Fruit fly (Drosophila melanogaster): Measurements from ENCODE around the gene ZC3H3.
A peak's percentile ranks its signal among the peaks of the same experiment; 100 is the strongest.

The ZC3H3 gene

DNA sequence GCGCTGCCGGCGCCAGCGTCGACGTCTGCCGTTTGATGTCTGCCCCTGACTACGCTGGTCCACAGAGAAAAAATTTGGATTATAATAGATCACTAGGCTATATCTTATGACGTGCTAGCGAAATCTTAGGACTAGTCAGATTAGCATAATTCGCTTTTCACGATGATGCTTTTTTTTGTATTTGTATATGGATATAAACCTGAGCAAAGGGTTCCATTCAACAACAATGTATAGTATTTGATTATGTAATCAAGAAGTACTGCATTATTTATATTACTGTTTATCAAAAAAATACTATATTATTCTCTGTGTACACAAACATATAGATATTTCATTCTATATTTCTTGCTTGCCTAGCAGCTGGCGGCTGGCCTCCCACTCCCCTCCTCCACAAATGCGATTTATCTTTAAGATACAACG is 37.6 kb upstream of the ZC3H3 start (continued):
- TF ChIP-seq CG31388 (GFP tag; optimal IDR thresholded peaks at IDR 0.05) (peak; percentile 42), CG3847 (GFP tag; IDR thresholded peaks at IDR 0.05) (peak; percentile 90), dati (GFP tag; IDR thresholded peaks at IDR 0.05) (no peak), CG7271 (tag; optimal IDR thresholded peaks at IDR 0.05) (peak; percentile 22), z (GFP tag; IDR thresholded peaks at IDR 0.05) (no peak), Bdp1 (GFP tag; optimal IDR thresholded peaks at IDR 0.05) (peak; percentile 65), CG5953 (GFP tag; IDR thresholded peaks at IDR 0.05) (peak; percentile 29; the same call in 1 of the 2 replicates), Aef1 (GFP tag; IDR thresholded peaks at IDR 0.05) (peak; percentile 60; the same call in 2 of the 3 replicates), CG1792 (GFP tag; optimal IDR thresholded peaks at IDR 0.05) (peak; percentile 34), CG9817 (tag; optimal IDR thresholded peaks at IDR 0.05) (peak; percentile 90), da (GFP tag; optimal IDR thresholded peaks at IDR 0.05) (peak; percentile 44), CG8388 (GFP tag; optimal IDR thresholded peaks at IDR 0.05) (peak; percentile 87), CG10267 (tag; optimal IDR thresholded peaks at IDR 0.05) (peak; percentile 80), nom (GFP tag; optimal IDR thresholded peaks at IDR 0.05) (no peak), Neu2 (GFP tag; optimal IDR thresholded peaks at IDR 0.05; ENCODE audit: borderline replicate concordance) (no peak), CG12236 (GFP tag; optimal IDR thresholded peaks at IDR 0.05) (peak; percentile 24), CG4730 (GFP tag; IDR thresholded peaks at IDR 0.05) (peak; percentile 69), CG4282 (GFP tag; optimal IDR thresholded peaks at IDR 0.05) (peak; percentile 45), gsb (GFP tag; IDR thresholded peaks at IDR 0.05) (peak; percentile 70), sob (GFP tag; IDR thresholded peaks at IDR 0.05) (peak; percentile 76), knrl (GFP tag; IDR thresholded peaks at IDR 0.05; ENCODE audit: partially characterized antibody) (no peak), slbo (GFP tag; IDR thresholded peaks at IDR 0.05) (peak; percentile 92), B-H2 (GFP tag; optimal IDR thresholded peaks at IDR 0.05) (peak; percentile 53), h (optimal IDR thresholded peaks at IDR 0.05) (no peak), CG18262 (tag; optimal IDR thresholded peaks at IDR 0.05) (peak; percentile 87), Lpt (GFP tag; optimal IDR thresholded peaks at IDR 0.05) (no peak), Stat92E (GFP tag; optimal IDR thresholded peaks at IDR 0.05) (no peak), CG7556 (GFP tag; optimal IDR thresholded peaks at IDR 0.05) (peak; percentile 93), zfh2 (GFP tag; optimal IDR thresholded peaks at IDR 0.05) (peak; percentile 74), CG32767 (GFP tag; IDR thresholded peaks at IDR 0.05) (peak; percentile 79), CG2712 (tag; optimal IDR thresholded peaks at IDR 0.05) (peak; percentile 90), Camta (GFP tag; optimal IDR thresholded peaks at IDR 0.05) (peak; percentile 72), CG17385 (GFP tag; optimal IDR thresholded peaks at IDR 0.05) (peak; percentile 87), CG10209 (GFP tag; optimal IDR thresholded peaks at IDR 0.05) (peak; percentile 90), Ets65A (GFP tag) (peak; percentile 88), Dref (GFP tag; IDR thresholded peaks at IDR 0.05) (no peak), lab (GFP tag; optimal IDR thresholded peaks at IDR 0.05) (peak; percentile 93), Hey (tag; optimal IDR thresholded peaks at IDR 0.05) (peak; percentile 10), Rfx (GFP tag; IDR thresholded peaks at IDR 0.05) (peak; percentile 91), sr (GFP tag; IDR thresholded peaks at IDR 0.05) (no peak), Hmx (GFP tag; optimal IDR thresholded peaks at IDR 0.05) (no peak), prd (optimal IDR thresholded peaks at IDR 0.05) (no peak), prd (GFP tag; IDR thresholded peaks at IDR 0.05) (peak; percentile 88), bigmax (GFP tag; optimal IDR thresholded peaks at IDR 0.05) (no peak), hth (optimal IDR thresholded peaks at IDR 0.05) (no peak), schlank (tag; optimal IDR thresholded peaks at IDR 0.05) (peak; percentile 55), Abd-B (GFP tag; optimal IDR thresholded peaks at IDR 0.05) (peak; percentile 87), lola (GFP tag; optimal IDR thresholded peaks at IDR 0.05) (peak in 1 of 3 experiments; percentile 76), pho (GFP tag; optimal IDR thresholded peaks at IDR 0.05) (peak; percentile 82), phol (tag; optimal IDR thresholded peaks at IDR 0.05) (peak; percentile 89), gcm2 (GFP tag; optimal IDR thresholded peaks at IDR 0.05) (peak; percentile 37), dan (GFP tag; IDR thresholded peaks at IDR 0.05) (0 out of 2 replicates have a peak, but pooled peaks have one; percentile 54)
